Fruit fly (Drosophila melanogaster) whole organism, adult: ENCODE measurements around the gene Recs1.

ENCODE experiments used
- CG1620 ChIP-seq: fragments of 200-800 bp; sonication (Bioruptor generic); optimal IDR thresholded peaks from 2 replicates; lab custom pipeline; 2016; ENCODE audit warnings: missing biosample characterization, missing genetic modification characterization
- Clk ChIP-seq: fragments of 200-800 bp; sonication (Bioruptor generic); optimal IDR thresholded peaks from 2 replicates; lab custom pipeline; 2017; ENCODE audit warnings: missing biosample characterization, missing genetic modification characterization

DNA sequence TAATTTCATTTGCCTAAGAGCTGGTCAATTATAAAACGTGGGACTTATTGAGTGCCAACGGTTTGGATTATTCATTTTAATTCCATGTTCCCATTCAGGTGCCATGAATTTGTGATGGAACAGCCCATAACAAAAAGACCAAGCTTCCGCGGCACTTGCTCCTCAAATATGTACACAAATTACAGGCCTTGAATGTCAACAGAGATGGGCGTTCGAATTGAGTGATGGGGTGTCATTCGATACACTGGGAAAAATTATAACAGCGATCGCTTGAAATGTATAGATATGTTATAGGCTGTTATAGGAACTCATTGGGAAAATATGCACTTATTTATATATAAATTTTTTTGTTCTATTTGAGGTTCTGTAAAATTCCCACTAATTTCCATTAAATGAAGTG lies 37.5 kb downstream of the Recs1 start:
- no peak for TF ChIP-seq CG1620 (GFP tag; lab: Kevin White, UChicago)
- no peak for TF ChIP-seq Clk (GFP tag; lab: Kevin White, UChicago)
